Worm (Caenorhabditis elegans): ENCODE measurements around the gene Y53C12B.1.

The Y53C12B.1 gene

DNA sequence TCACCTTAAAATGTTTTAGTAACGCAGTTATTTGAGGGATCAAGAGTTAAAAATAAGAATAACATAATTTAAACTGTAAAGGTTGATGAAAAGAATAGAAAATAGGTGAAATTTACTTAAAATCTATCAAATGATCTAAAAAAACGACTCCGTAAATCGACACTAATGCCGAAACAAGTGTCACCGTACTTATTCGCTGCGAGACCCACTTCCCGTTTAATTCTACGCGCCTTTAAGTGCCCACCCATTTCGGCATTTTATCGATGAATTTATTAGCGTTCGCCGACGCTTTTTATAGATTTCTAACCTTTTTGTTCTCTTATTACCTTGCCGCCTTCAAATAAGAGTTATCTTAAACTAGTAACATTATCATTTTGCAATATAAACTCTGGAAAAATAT is at the start of gene Y53C12B.1, which contains the start of gene nos-3:
Y53C12B.1 (minus strand) TSS at position 10 of the 400 bp plus-strand sequence.
nos-3 (plus strand) TSS at position 248 of the 400 bp plus-strand sequence.
- TF ChIP-seq pag-3 (tag; optimal IDR thresholded peaks at IDR 0.05; ENCODE audit: borderline replicate concordance) (no peak), fkh-6 (tag; optimal IDR thresholded peaks at IDR 0.05) (no peak), ceh-30 (tag; optimal IDR thresholded peaks at IDR 0.05) (no peak), sdc-2 (tag; optimal IDR thresholded peaks at IDR 0.05) (no peak), ceh-19 (GFP tag; optimal IDR thresholded peaks at IDR 0.05) (no peak), hlh-30 (tag; optimal IDR thresholded peaks at IDR 0.05; ENCODE audit: insufficient read depth) (no peak), sox-2 (GFP tag; IDR thresholded peaks at IDR 0.05) (no peak), pqm-1 (tag; optimal IDR thresholded peaks at IDR 0.05) (no peak), pha-2 (tag; optimal IDR thresholded peaks at IDR 0.05) (no peak), ceh-14 (tag; optimal IDR thresholded peaks at IDR 0.05) (no peak), elt-4 (tag; optimal IDR thresholded peaks at IDR 0.05) (no peak), fkh-10 (GFP tag; optimal IDR thresholded peaks at IDR 0.05) (no peak), syd-9 (tag; optimal IDR thresholded peaks at IDR 0.05) (no peak), hlh-8 (tag; optimal IDR thresholded peaks at IDR 0.05) (no peak), che-1 (tag; optimal IDR thresholded peaks at IDR 0.05) (no peak), ceh-9 (tag; optimal IDR thresholded peaks at IDR 0.05) (no peak), T23F11.4 (GFP tag; optimal IDR thresholded peaks at IDR 0.05) (no peak), unc-86 (tag; optimal IDR thresholded peaks at IDR 0.05) (no peak), ref-2 (tag; optimal IDR thresholded peaks at IDR 0.05) (no peak), ceh-6 (GFP tag; optimal IDR thresholded peaks at IDR 0.05) (no peak), ttx-3 (tag; optimal IDR thresholded peaks at IDR 0.05) (no peak), ceh-31 (tag; optimal IDR thresholded peaks at IDR 0.05) (peak; percentile 60), hlh-6 (tag; optimal IDR thresholded peaks at IDR 0.05) (no peak), K09A11.1 (tag; optimal IDR thresholded peaks at IDR 0.05; ENCODE audit: insufficient read depth) (no peak), pat-9 (tag; optimal IDR thresholded peaks at IDR 0.05) (no peak), eyg-1 (tag; optimal IDR thresholded peaks at IDR 0.05) (no peak), lin-11 (tag; optimal IDR thresholded peaks at IDR 0.05) (no peak), Y22D7AL.16 (tag; optimal IDR thresholded peaks at IDR 0.05) (no peak), zip-5 (tag; optimal IDR thresholded peaks at IDR 0.05) (no peak), pax-1 (tag; optimal IDR thresholded peaks at IDR 0.05) (peak; percentile 10), nfya-1 (tag; optimal IDR thresholded peaks at IDR 0.05) (peak; percentile 89), ceh-45 (GFP tag; IDR thresholded peaks at IDR 0.05) (no peak), hlh-13 (GFP tag; optimal IDR thresholded peaks at IDR 0.05) (no peak), tbx-2 (tag; optimal IDR thresholded peaks at IDR 0.05) (peak; percentile 41), ztf-16 (tag; optimal IDR thresholded peaks at IDR 0.05) (no peak), ceh-34 (tag; optimal IDR thresholded peaks at IDR 0.05) (peak; percentile 37), ceh-22 (tag; optimal IDR thresholded peaks at IDR 0.05) (no peak), ceh-48 (tag; optimal IDR thresholded peaks at IDR 0.05) (peak; percentile 33), unc-55 (GFP tag; optimal IDR thresholded peaks at IDR 0.05) (no peak), fax-1 (tag; optimal IDR thresholded peaks at IDR 0.05) (no peak), C08G9.2 (tag; optimal IDR thresholded peaks at IDR 0.05) (no peak), C38D4.7 (GFP tag; optimal IDR thresholded peaks at IDR 0.05) (no peak), sox-4 (tag; optimal IDR thresholded peaks at IDR 0.05) (no peak), unc-42 (tag; optimal IDR thresholded peaks at IDR 0.05) (peak; percentile 82), odd-2 (tag; optimal IDR thresholded peaks at IDR 0.05) (no peak), F13H6.1 (tag; optimal IDR thresholded peaks at IDR 0.05) (no peak), lim-6 (tag; optimal IDR thresholded peaks at IDR 0.05) (no peak), elt-2 (tag; optimal IDR thresholded peaks at IDR 0.05) (peak; percentile 39), K02D7.2 (tag; optimal IDR thresholded peaks at IDR 0.05) (no peak), ahr-1 (tag; optimal IDR thresholded peaks at IDR 0.05) (no peak), pha-4 (tag; optimal IDR thresholded peaks at IDR 0.05) (no peak), gmeb-2 (tag; optimal IDR thresholded peaks at IDR 0.05) (no peak), mec-3 (tag; optimal IDR thresholded peaks at IDR 0.05; ENCODE audit: borderline replicate concordance) (no peak), rnt-1 (tag; optimal IDR thresholded peaks at IDR 0.05) (no peak)

All from whole organism, late embryonic.